Fruit fly (Drosophila melanogaster) whole organism, embryonic: ENCODE data around the gene CG13039.

ENCODE experiments used
- ATbp ChIP-seq: fragments of 200-800 bp; sonication (Bioruptor generic); optimal IDR thresholded peaks from 2 replicates; lab custom pipeline; 2017; ENCODE audit warnings: missing biosample characterization, mild to moderate bottlenecking, missing genetic modification characterization, missing genetic modification reagents
- Antp ChIP-seq: fragments of 200-800 bp; sonication (Bioruptor generic); optimal IDR thresholded peaks from 3 replicates; lab custom pipeline; 2016; ENCODE audit warnings: missing biosample characterization, missing genetic modification characterization
- Atf-2 ChIP-seq: fragments of 200-800 bp; sonication (Bioruptor generic); optimal IDR thresholded peaks from 2 replicates; lab custom pipeline; 2016; ENCODE audit warnings: missing biosample characterization, missing genetic modification characterization
- Bgb ChIP-seq: fragments of 200-800 bp; sonication (Bioruptor generic); IDR thresholded peaks from 2 replicates; pipeline ENCODE4 v1.3.6; 2022; ENCODE audit warnings: missing biosample characterization, missing genetic modification characterization; ENCODE audit not compliant: partially characterized antibody
- CG10209 ChIP-seq: fragments of 200-800 bp; sonication (Bioruptor generic); optimal IDR thresholded peaks from 3 replicates; lab custom pipeline; 2017; ENCODE audit warnings: missing biosample characterization, mild to moderate bottlenecking, missing genetic modification characterization, missing genetic modification reagents
- CG10274 ChIP-seq: fragments of 200-800 bp; sonication (Bioruptor generic); optimal IDR thresholded peaks from 3 replicates; lab custom pipeline; 2017; ENCODE audit warnings: missing biosample characterization, mild to moderate bottlenecking, missing genetic modification characterization
- CG11093 ChIP-seq: fragments of 200-800 bp; sonication (Bioruptor generic); IDR thresholded peaks from 3 replicates; pipeline ENCODE4 v1.3.6; 2022; ENCODE audit warnings: missing biosample characterization, missing genetic modification characterization
- CG12659 ChIP-seq: fragments of 200-800 bp; sonication (Bioruptor generic); optimal IDR thresholded peaks from 3 replicates; lab custom pipeline; 2017; ENCODE audit warnings: mild to moderate bottlenecking, missing biosample characterization, missing genetic modification reagents, missing genetic modification characterization
- CG13123 ChIP-seq: fragments of 200-800 bp; sonication (Bioruptor generic); optimal IDR thresholded peaks from 2 replicates; lab custom pipeline; 2016; ENCODE audit warnings: missing biosample characterization, missing genetic modification characterization
- CG14667 ChIP-seq: fragments of 200-800 bp; sonication (Bioruptor generic); IDR thresholded peaks from 2 replicates; pipeline ENCODE4 v1.3.6; 2022; ENCODE audit warnings: missing biosample characterization, missing genetic modification characterization
- CG15269 ChIP-seq: fragments of 200-800 bp; sonication (Bioruptor generic); optimal IDR thresholded peaks from 2 replicates; lab custom pipeline; 2018; ENCODE audit warnings: missing biosample characterization, mild to moderate bottlenecking, missing genetic modification characterization, moderate library complexity
- CG17612 ChIP-seq: fragments of 200-800 bp; sonication (Bioruptor generic); IDR thresholded peaks from 2 replicates; pipeline ENCODE4 v1.3.6; 2022; ENCODE audit warnings: missing biosample characterization, missing genetic modification characterization
- CG1832 ChIP-seq: fragments of 200-800 bp; sonication (Bioruptor generic); optimal IDR thresholded peaks from 2 replicates; lab custom pipeline; 2017; ENCODE audit warnings: missing biosample characterization, mild to moderate bottlenecking, missing genetic modification characterization, inconsistent platforms
- CG3163 ChIP-seq: fragments of 200-800 bp; sonication (Bioruptor generic); optimal IDR thresholded peaks from 3 replicates; lab custom pipeline; 2016; ENCODE audit warnings: missing biosample characterization, missing genetic modification characterization
- CG43689 ChIP-seq: fragments of 200-800 bp; sonication (Bioruptor generic); IDR thresholded peaks from 2 replicates; pipeline ENCODE4 v1.3.6; 2022; ENCODE audit warnings: missing biosample characterization, missing genetic modification characterization
- CG4617 ChIP-seq: fragments of 200-800 bp; sonication (Bioruptor generic); optimal IDR thresholded peaks from 3 replicates; lab custom pipeline; 2016; ENCODE audit warnings: missing biosample characterization, missing genetic modification characterization, borderline replicate concordance
- CG4730 ChIP-seq: fragments of 200-800 bp; sonication (Bioruptor generic); IDR thresholded peaks from 2 replicates; pipeline ENCODE4 v1.3.6; 2022; ENCODE audit warnings: missing biosample characterization, missing genetic modification characterization
- CG8290 ChIP-seq, 3 experiments: fragments of 200-800 bp; sonication (Bioruptor generic); optimal IDR thresholded peaks; 2 replicates each; lab custom pipeline; 2016 to 2019; ENCODE audit warnings: missing biosample characterization in 3 of 3, missing genetic modification characterization in 3 of 3, mild to moderate bottlenecking in 2 of 3, moderate library complexity in 1 of 3
- CG8924 ChIP-seq: fragments of 200-800 bp; optimal IDR thresholded peaks from 3 replicates; lab custom pipeline; 2019; ENCODE audit warnings: missing biosample characterization, mild to moderate bottlenecking, missing genetic modification characterization, moderate library complexity
- Dad ChIP-seq: fragments of 200-800 bp; sonication (Bioruptor generic); optimal IDR thresholded peaks from 3 replicates; lab custom pipeline; 2016; ENCODE audit warnings: missing biosample characterization, missing genetic modification characterization
- Dfd ChIP-seq, 2 experiments: fragments of >200 bp; optimal IDR thresholded peaks; 2 replicates each; lab custom pipeline; 2017; ENCODE audit warnings: missing biosample characterization in 2 of 2, missing genetic modification characterization in 2 of 2
- Doc2 ChIP-seq: fragments of 200-800 bp; sonication (Bioruptor generic); IDR thresholded peaks from 2 replicates; pipeline ENCODE4 v1.3.6; 2022; ENCODE audit warnings: missing biosample characterization, missing genetic modification characterization
- E2f1 ChIP-seq: fragments of 200-800 bp; sonication (Bioruptor generic); IDR thresholded peaks from 2 replicates; pipeline ENCODE4 v1.3.6; 2022; ENCODE audit warnings: missing biosample characterization, missing genetic modification characterization
- ERR ChIP-seq: fragments of 200-800 bp; sonication (Bioruptor generic); optimal IDR thresholded peaks from 2 replicates; lab custom pipeline; 2016; ENCODE audit warnings: missing biosample characterization, missing genetic modification characterization
- Hand ChIP-seq: fragments of 200-800 bp; sonication (Bioruptor generic); optimal IDR thresholded peaks from 2 replicates; lab custom pipeline; 2017; ENCODE audit warnings: mild to moderate bottlenecking, missing biosample characterization, missing genetic modification reagents, missing genetic modification characterization
- Med ChIP-seq: fragments of 200-800 bp; sonication (Bioruptor generic); peaks from one replicate; lab custom pipeline; 2016; ENCODE audit warnings: missing biosample characterization, missing genetic modification characterization, mild to moderate bottlenecking, inconsistent platforms, moderate library complexity
- Nf-YB ChIP-seq: fragments of 200-800 bp; sonication (Bioruptor generic); optimal IDR thresholded peaks from 3 replicates; lab custom pipeline; 2019; ENCODE audit warnings: missing biosample characterization, mild to moderate bottlenecking, missing genetic modification characterization, moderate library complexity
- NfI ChIP-seq: fragments of 200-800 bp; sonication (Bioruptor generic); optimal IDR thresholded peaks from 3 replicates; lab custom pipeline; 2018; ENCODE audit warnings: missing biosample characterization, mild to moderate bottlenecking, missing genetic modification characterization, moderate library complexity
- Pdp1 ChIP-seq, 2 experiments: fragments of 200-800 bp; sonication (Bioruptor generic); optimal IDR thresholded peaks; 3 replicates each; lab custom pipeline; 2016; ENCODE audit warnings: missing biosample characterization in 2 of 2, missing genetic modification characterization in 2 of 2, mild to moderate bottlenecking in 1 of 2, moderate library complexity in 1 of 2
- Sry-δ ChIP-seq: fragments of 200-800 bp; sonication (Bioruptor generic); optimal IDR thresholded peaks from 2 replicates; lab custom pipeline; 2016; ENCODE audit warnings: missing biosample characterization, missing genetic modification characterization
- Vsx1 ChIP-seq: fragments of 200-800 bp; sonication (Bioruptor generic); optimal IDR thresholded peaks from 2 replicates; lab custom pipeline; 2017; ENCODE audit warnings: missing biosample characterization, mild to moderate bottlenecking, missing genetic modification characterization, missing genetic modification reagents
- Xrp1 ChIP-seq: fragments of 200-800 bp; sonication (Bioruptor generic); IDR thresholded peaks from 2 replicates; pipeline ENCODE4 v1.3.6; 2022; ENCODE audit warnings: missing biosample characterization, missing genetic modification characterization
- cad ChIP-seq: fragments of >200 bp; optimal IDR thresholded peaks from 2 replicates; lab custom pipeline; 2017; ENCODE audit warnings: missing biosample characterization, missing genetic modification characterization
- crp ChIP-seq, 2 experiments: fragments of 200-800 bp; sonication (Bioruptor generic); optimal IDR thresholded peaks; 2 replicates in 1 of 2; 3 replicates in 1 of 2; lab custom pipeline; 2017; ENCODE audit warnings: missing biosample characterization in 2 of 2, missing genetic modification characterization in 2 of 2, mild to moderate bottlenecking in 1 of 2, moderate library complexity in 1 of 2
- danr ChIP-seq: fragments of 200-800 bp; sonication (Bioruptor generic); IDR thresholded peaks from 2 replicates; pipeline ENCODE4 v1.3.6; 2022; ENCODE audit warnings: missing biosample characterization, missing genetic modification characterization
- dm ChIP-seq: fragments of 200-800 bp; sonication (Bioruptor generic); optimal IDR thresholded peaks from 3 replicates; lab custom pipeline; 2016; ENCODE audit warnings: missing biosample characterization, missing genetic modification characterization
- eve ChIP-seq, 2 experiments: fragments of >200 bp; optimal IDR thresholded peaks; 2 replicates each; lab custom pipeline; 2017; ENCODE audit warnings: missing biosample characterization in 2 of 2, missing genetic modification characterization in 2 of 2
- gem ChIP-seq: fragments of 200-800 bp; sonication (Bioruptor generic); optimal IDR thresholded peaks from 2 replicates; lab custom pipeline; 2019; ENCODE audit warnings: missing biosample characterization, mild to moderate bottlenecking, missing genetic modification characterization, moderate library complexity
- hth ChIP-seq: fragments of >200 bp; optimal IDR thresholded peaks from 2 replicates; lab custom pipeline; 2017; ENCODE audit warnings: inconsistent platforms
- kni ChIP-seq: fragments of 200-800 bp; sonication (Bioruptor generic); optimal IDR thresholded peaks from 3 replicates; lab custom pipeline; 2017; ENCODE audit warnings: mild to moderate bottlenecking, missing biosample characterization, missing genetic modification reagents, missing genetic modification characterization
- mirr ChIP-seq: fragments of 200-800 bp; sonication (Bioruptor generic); optimal IDR thresholded peaks from 3 replicates; lab custom pipeline; 2018; ENCODE audit warnings: missing biosample characterization, mild to moderate bottlenecking, missing genetic modification characterization
- p53 ChIP-seq: fragments of 200-800 bp; sonication (Bioruptor generic); optimal IDR thresholded peaks from 2 replicates; lab custom pipeline; 2016; ENCODE audit warnings: missing biosample characterization, missing genetic modification characterization
- repo ChIP-seq: fragments of 200-800 bp; sonication (Bioruptor generic); optimal IDR thresholded peaks from 2 replicates; lab custom pipeline; 2016; ENCODE audit warnings: missing biosample characterization, missing genetic modification characterization
- scrt ChIP-seq: fragments of 200-800 bp; sonication (Bioruptor generic); optimal IDR thresholded peaks from 2 replicates; lab custom pipeline; 2018; ENCODE audit warnings: missing biosample characterization, mild to moderate bottlenecking, missing genetic modification characterization, moderate library complexity
- slbo ChIP-seq: fragments of 200-800 bp; sonication (Bioruptor generic); IDR thresholded peaks from 2 replicates; pipeline ENCODE4 v1.3.6; 2022; ENCODE audit warnings: missing biosample characterization, missing genetic modification characterization
- stwl ChIP-seq: fragments of 200-800 bp; sonication (Bioruptor generic); optimal IDR thresholded peaks from 3 replicates; lab custom pipeline; 2018; ENCODE audit warnings: missing biosample characterization, mild to moderate bottlenecking, missing genetic modification characterization, moderate library complexity
- tll ChIP-seq, 2 experiments: fragments of 200-800 bp in 1 of 2; fragments of >200 bp in 1 of 2; sonication (Bioruptor generic) in 1 of 2; optimal IDR thresholded peaks; 2 replicates each; lab custom pipeline; 2017 to 2019; ENCODE audit warnings: missing biosample characterization in 2 of 2, missing genetic modification characterization in 2 of 2, mild to moderate bottlenecking in 1 of 2, moderate library complexity in 1 of 2
- trh ChIP-seq: fragments of 200-800 bp; sonication (Bioruptor generic); optimal IDR thresholded peaks from 2 replicates; lab custom pipeline; 2016; ENCODE audit warnings: missing biosample characterization, missing genetic modification characterization
- tx ChIP-seq: fragments of 200-800 bp; sonication (Bioruptor generic); optimal IDR thresholded peaks from 2 replicates; lab custom pipeline; 2016; ENCODE audit warnings: missing biosample characterization, missing genetic modification characterization
- yki ChIP-seq: fragments of >200 bp; optimal IDR thresholded peaks from 3 replicates; lab custom pipeline; 2018

CG13039 gene

dm6 chr3L:16351770-16352429, 25.3 kb upstream of the CG13039 start, which contains the start of the genes Golgin104 and Tcs3 (continued):
- TF ChIP-seq Vsx1, result no peak
- no peak for TF ChIP-seq ATbp
- TF ChIP-seq CG4617 (GFP tag; lab: Kevin White, UChicago), result peak; percentile 82
- TF ChIP-seq gem (tag; lab: Kevin White, UChicago), result no peak
- TF ChIP-seq CG43689 (GFP tag; lab: Robert Waterston, UW), result no peak
- peak; percentile 16 for TF ChIP-seq Sry-δ (GFP tag; lab: Kevin White, UChicago)
- TF ChIP-seq scrt (GFP tag; lab: Kevin White, UChicago), result peak; percentile 92
- peak in 1 of 2 experiments; percentile 3 for TF ChIP-seq Pdp1 (GFP tag; optimal IDR thresholded peaks at IDR 0.05; lab: Kevin White, UChicago)
- TF ChIP-seq ERR (GFP tag; lab: Kevin White, UChicago), result no peak
- TF ChIP-seq Xrp1 (GFP tag; lab: Robert Waterston, UW), result no peak
- peak in 1 of 2 experiments; percentile 7 for TF ChIP-seq tll (GFP tag; optimal IDR thresholded peaks at IDR 0.05; lab: Kevin White, UChicago)
- no peak for TF ChIP-seq CG4730 (GFP tag; lab: Robert Waterston, UW)
- no peak for TF ChIP-seq CG8290 (GFP tag; optimal IDR thresholded peaks at IDR 0.05; lab: Kevin White, UChicago)
- TF ChIP-seq CG8290 (tag; optimal IDR thresholded peaks at IDR 0.05; lab: Kevin White, UChicago), result no peak
- TF ChIP-seq yki, result no peak
- TF ChIP-seq Dfd (GFP tag; optimal IDR thresholded peaks at IDR 0.05; lab: Kevin White, UChicago), result no peak
- TF ChIP-seq cad (GFP tag; lab: Kevin White, UChicago), result no peak
- TF ChIP-seq CG3163 (GFP tag; lab: Kevin White, UChicago), result no peak
- TF ChIP-seq Bgb (GFP tag; lab: Robert Waterston, UW), result no peak
- no peak for TF ChIP-seq Nf-YB (GFP tag; lab: Kevin White, UChicago)
- TF ChIP-seq slbo, result no peak
- TF ChIP-seq dm, result no peak
- no peak for TF ChIP-seq CG11093
- no peak for TF ChIP-seq hth (lab: Kevin White, UChicago)
- TF ChIP-seq CG15269, result no peak
- no peak for TF ChIP-seq danr (GFP tag; lab: Robert Waterston, UW)
- TF ChIP-seq NfI (GFP tag; lab: Kevin White, UChicago), result no peak
- no peak for TF ChIP-seq CG10209 (GFP tag; lab: Kevin White, UChicago)
- no peak for TF ChIP-seq CG8924 (tag; lab: Kevin White, UChicago)
- no peak for TF ChIP-seq repo (GFP tag; lab: Kevin White, UChicago)
- TF ChIP-seq E2f1 (GFP tag; lab: Robert Waterston, UW), result no peak
- TF ChIP-seq trh (GFP tag; lab: Kevin White, UChicago), result no peak
- TF ChIP-seq stwl (tag; lab: Kevin White, UChicago), result peak; percentile 75
- TF ChIP-seq CG10274 (GFP tag; lab: Kevin White, UChicago), result no peak
- TF ChIP-seq CG1832 (GFP tag; lab: Kevin White, UChicago), result no peak
- TF ChIP-seq Doc2 (GFP tag; lab: Robert Waterston, UW), result no peak
- TF ChIP-seq CG14667 (GFP tag; lab: Robert Waterston, UW), result no peak
- peak; percentile 26 for TF ChIP-seq CG12659 (GFP tag; lab: Kevin White, UChicago)
- peak; percentile 63 for TF ChIP-seq Med (GFP tag; lab: Kevin White, UChicago)
- no peak for TF ChIP-seq Atf-2 (GFP tag; lab: Kevin White, UChicago)
- no peak for TF ChIP-seq p53
- no peak for TF ChIP-seq CG13123
- TF ChIP-seq kni (GFP tag; lab: Kevin White, UChicago), result no peak
- peak; percentile 91 to 96 for TF ChIP-seq crp (GFP tag; optimal IDR thresholded peaks at IDR 0.05; lab: Kevin White, UChicago)
- no peak for TF ChIP-seq Antp (GFP tag; lab: Kevin White, UChicago)
- TF ChIP-seq mirr (GFP tag; lab: Kevin White, UChicago), result no peak
- no peak for TF ChIP-seq tx
- no peak for TF ChIP-seq Dad (GFP tag; lab: Kevin White, UChicago)
- no peak for TF ChIP-seq eve (GFP tag; optimal IDR thresholded peaks at IDR 0.05; lab: Kevin White, UChicago)
- TF ChIP-seq CG17612 (GFP tag; lab: Robert Waterston, UW), result no peak
- TF ChIP-seq Hand (GFP tag; lab: Kevin White, UChicago), result no peak
